Worm (Caenorhabditis elegans) whole organism, L1 larva: ENCODE measurements around the gene rgs-10.
A peak's percentile ranks its signal among the peaks of the same experiment; 100 is the strongest.

Experiments
- C16A3.4 ChIP-seq: fragments of 150-350 bp; optimal IDR thresholded peaks from 2 replicates; lab custom pipeline; 2014; ENCODE audit warnings: missing biosample characterization, missing genetic modification characterization
- F16B12.6 ChIP-seq: fragments of 150-350 bp; optimal IDR thresholded peaks from 2 replicates; lab custom pipeline; 2014; ENCODE audit warnings: missing biosample characterization, missing genetic modification characterization
- aha-1 ChIP-seq: fragments of 150-350 bp; optimal IDR thresholded peaks from 2 replicates; lab custom pipeline; 2014; ENCODE audit warnings: missing biosample characterization, missing genetic modification characterization
- alr-1 ChIP-seq: fragments of 200-800 bp; sonication (Bioruptor generic); optimal IDR thresholded peaks from 2 replicates; lab custom pipeline; 2018; ENCODE audit warnings: borderline replicate concordance, mild to moderate bottlenecking, missing genetic modification characterization, missing compliant biosample characterization
- aly-2 ChIP-seq: fragments of 150-350 bp; optimal IDR thresholded peaks from 2 replicates; lab custom pipeline; 2014; ENCODE audit warnings: missing biosample characterization, missing genetic modification characterization
- ama-1 ChIP-seq: fragments of 150-350 bp; optimal IDR thresholded peaks from 2 replicates; lab custom pipeline; 2014
- ceh-8 ChIP-seq: fragments of 200-800 bp; sonication (Bioruptor generic); optimal IDR thresholded peaks from 2 replicates; lab custom pipeline; 2018; ENCODE audit warnings: mild to moderate bottlenecking, missing genetic modification characterization, moderate library complexity, missing compliant biosample characterization
- ceh-88 ChIP-seq: fragments of 200-800 bp; sonication (Bioruptor generic); IDR thresholded peaks from 2 replicates; pipeline ENCODE4 v1.3.6; 2022; ENCODE audit warnings: missing genetic modification characterization, missing compliant biosample characterization
- dsc-1 ChIP-seq: sonication (generic microtip); optimal IDR thresholded peaks from 2 replicates; lab custom pipeline; 2016; ENCODE audit warnings: mild to moderate bottlenecking, missing genetic modification characterization, missing compliant biosample characterization
- efl-3 ChIP-seq: fragments of 200-800 bp; sonication (Bioruptor generic); optimal IDR thresholded peaks from 2 replicates; lab custom pipeline; 2018; ENCODE audit warnings: mild to moderate bottlenecking, missing genetic modification characterization, missing compliant biosample characterization
- elt-2 ChIP-seq: sonication (generic microtip); optimal IDR thresholded peaks from 2 replicates; lab custom pipeline; 2016; ENCODE audit warnings: missing genetic modification characterization, mild to moderate bottlenecking, inconsistent platforms, missing compliant biosample characterization, missing genetic modification reagents
- elt-3 ChIP-seq, 6 experiments: fragments of 150-350 bp in 1 of 6; sonication (generic microtip); optimal IDR thresholded peaks; 2 replicates each; lab custom pipeline; 2017 to 2018; ENCODE audit warnings: missing biosample characterization in 6 of 6, missing genetic modification characterization in 6 of 6, inconsistent platforms in 1 of 6
- fkh-4 ChIP-seq: sonication (generic microtip); optimal IDR thresholded peaks from 2 replicates; lab custom pipeline; 2016; ENCODE audit warnings: missing compliant biosample characterization, missing genetic modification characterization, borderline replicate concordance
- fos-1 ChIP-seq: fragments of 150-350 bp; optimal IDR thresholded peaks from 2 replicates; lab custom pipeline; 2014; ENCODE audit warnings: missing biosample characterization, missing genetic modification characterization
- irx-1 ChIP-seq: sonication (generic microtip); optimal IDR thresholded peaks from 2 replicates; lab custom pipeline; 2016; ENCODE audit warnings: missing genetic modification characterization, missing compliant biosample characterization
- jun-1 ChIP-seq: fragments of 150-350 bp; optimal IDR thresholded peaks from 2 replicates; lab custom pipeline; 2014; ENCODE audit warnings: missing biosample characterization, missing genetic modification reagents, missing genetic modification characterization
- lin-35 ChIP-seq, 2 experiments: fragments of 150-350 bp; optimal IDR thresholded peaks; 2 replicates each; lab custom pipeline; 2014; ENCODE audit warnings: missing biosample characterization in 2 of 2, missing genetic modification characterization in 2 of 2, missing genetic modification reagents in 2 of 2
- lsy-2 ChIP-seq, 2 experiments: fragments of 150-350 bp; optimal IDR thresholded peaks; 2 replicates each; lab custom pipeline; 2014; ENCODE audit warnings: missing biosample characterization in 2 of 2, missing genetic modification characterization in 2 of 2
- mdl-1 ChIP-seq, 2 experiments: fragments of 150-350 bp; optimal IDR thresholded peaks; 2 replicates each; lab custom pipeline; 2014 to 2017; ENCODE audit warnings: missing biosample characterization in 2 of 2, missing genetic modification characterization in 2 of 2, inconsistent platforms in 1 of 2
- mep-1 ChIP-seq: fragments of 150-350 bp; optimal IDR thresholded peaks from 2 replicates; lab custom pipeline; 2014; ENCODE audit warnings: missing biosample characterization, missing genetic modification characterization
- nhr-12 ChIP-seq: sonication (generic microtip); optimal IDR thresholded peaks from 2 replicates; lab custom pipeline; 2017; ENCODE audit warnings: missing biosample characterization, missing genetic modification characterization
- nhr-47 ChIP-seq: sonication (generic microtip); optimal IDR thresholded peaks from 2 replicates; lab custom pipeline; 2016; ENCODE audit warnings: mild to moderate bottlenecking, missing genetic modification characterization, moderate library complexity, missing compliant biosample characterization
- nhr-71 ChIP-seq: sonication (generic microtip); optimal IDR thresholded peaks from 2 replicates; lab custom pipeline; 2016; ENCODE audit warnings: mild to moderate bottlenecking, missing genetic modification characterization, moderate library complexity, missing compliant biosample characterization
- nhr-76 ChIP-seq: sonication (generic microtip); optimal IDR thresholded peaks from 2 replicates; lab custom pipeline; 2017; ENCODE audit warnings: missing biosample characterization, missing genetic modification characterization
- nhr-84 ChIP-seq: sonication (generic microtip); optimal IDR thresholded peaks from 2 replicates; lab custom pipeline; 2017; ENCODE audit warnings: missing biosample characterization, missing genetic modification characterization
- nhr-85 ChIP-seq: sonication (generic microtip); peaks from one replicate; lab custom pipeline; 2016; ENCODE audit warnings: missing genetic modification characterization, inconsistent platforms, missing compliant biosample characterization
- pax-3 ChIP-seq: fragments of 200-800 bp; sonication (Bioruptor generic); optimal IDR thresholded peaks from 2 replicates; lab custom pipeline; 2018; ENCODE audit warnings: mild to moderate bottlenecking, missing genetic modification characterization, moderate library complexity, missing compliant biosample characterization
- pqm-1 ChIP-seq: sonication (generic microtip); optimal IDR thresholded peaks from 3 replicates; lab custom pipeline; 2017; ENCODE audit warnings: missing biosample characterization, missing genetic modification characterization
- rnt-1 ChIP-seq: sonication (generic microtip); optimal IDR thresholded peaks from 2 replicates; lab custom pipeline; 2016; ENCODE audit warnings: mild to moderate bottlenecking, missing genetic modification characterization, moderate library complexity, missing compliant biosample characterization
- skn-1 ChIP-seq: fragments of 150-350 bp; optimal IDR thresholded peaks from 2 replicates; lab custom pipeline; 2014; ENCODE audit warnings: missing biosample characterization, missing genetic modification characterization
- snpc-4 ChIP-seq: fragments of 150-350 bp; optimal IDR thresholded peaks from 2 replicates; lab custom pipeline; 2014; ENCODE audit warnings: missing biosample characterization, missing genetic modification characterization
- snu-23 ChIP-seq: sonication (generic microtip); optimal IDR thresholded peaks from 2 replicates; lab custom pipeline; 2016; ENCODE audit warnings: missing genetic modification characterization, missing compliant biosample characterization
- sptf-1 ChIP-seq: fragments of 150-350 bp; optimal IDR thresholded peaks from 2 replicates; lab custom pipeline; 2014; ENCODE audit warnings: missing biosample characterization, missing genetic modification characterization
- tlp-1 ChIP-seq: fragments of 150-350 bp; optimal IDR thresholded peaks from 2 replicates; lab custom pipeline; 2014; ENCODE audit warnings: missing biosample characterization, missing genetic modification characterization
- unc-130 ChIP-seq: fragments of 150-350 bp; optimal IDR thresholded peaks from 2 replicates; lab custom pipeline; 2017; ENCODE audit warnings: missing biosample characterization, missing genetic modification characterization, inconsistent platforms
- unc-62 ChIP-seq: fragments of 150-350 bp; optimal IDR thresholded peaks from 2 replicates; lab custom pipeline; 2014; ENCODE audit warnings: missing biosample characterization, missing genetic modification reagents, missing genetic modification characterization
- zag-1 ChIP-seq: fragments of 150-350 bp; optimal IDR thresholded peaks from 2 replicates; lab custom pipeline; 2014; ENCODE audit warnings: missing biosample characterization, missing genetic modification characterization
- ztf-4 ChIP-seq: fragments of 150-350 bp; optimal IDR thresholded peaks from 2 replicates; lab custom pipeline; 2014; ENCODE audit warnings: missing biosample characterization, missing genetic modification characterization

The rgs-10 gene

DNA sequence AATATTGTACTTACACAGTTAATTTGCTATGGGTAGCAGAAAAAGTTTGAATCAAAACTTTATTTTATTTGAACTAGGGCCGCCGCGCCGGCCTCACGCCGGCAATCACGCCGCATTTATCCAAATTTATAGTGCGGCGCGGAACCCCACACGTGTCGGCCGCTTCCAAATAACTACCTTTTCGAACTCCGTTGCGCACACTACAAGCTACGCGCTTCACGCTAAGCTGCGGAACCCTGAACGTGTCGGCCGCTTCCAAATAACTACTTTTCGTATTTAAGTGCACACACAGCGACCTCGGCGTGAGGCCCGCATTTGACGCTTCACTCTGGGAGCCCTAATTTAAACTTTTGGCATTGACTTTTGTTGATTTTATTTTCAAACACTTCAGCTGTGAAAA lies 31.1 kb upstream of the rgs-10 start:
- TF ChIP-seq F16B12.6 (tag; lab: Kevin White, UChicago) (no peak), nhr-47 (tag; lab: Kevin White, UChicago) (no peak), tlp-1 (tag; lab: Kevin White, UChicago) (no peak), zag-1 (no peak), alr-1 (tag; lab: Kevin White, UChicago) (no peak), C16A3.4 (no peak), lsy-2 (tag; optimal IDR thresholded peaks at IDR 0.05; lab: Kevin White, UChicago) (no peak), ztf-4 (no peak), snu-23 (GFP tag; lab: Kevin White, UChicago) (no peak), aha-1 (tag; lab: Kevin White, UChicago) (no peak), skn-1 (no peak), irx-1 (no peak), sptf-1 (tag; lab: Kevin White, UChicago) (no peak), pqm-1 (tag; lab: Kevin White, UChicago) (no peak), nhr-84 (tag; lab: Kevin White, UChicago) (no peak), lin-35 (GFP tag; optimal IDR thresholded peaks at IDR 0.05; lab: Kevin White, UChicago) (no peak), ceh-8 (no peak), jun-1 (no peak), elt-2 (tag; lab: Kevin White, UChicago) (no peak), unc-130 (tag; lab: Kevin White, UChicago) (no peak)

DNA sequence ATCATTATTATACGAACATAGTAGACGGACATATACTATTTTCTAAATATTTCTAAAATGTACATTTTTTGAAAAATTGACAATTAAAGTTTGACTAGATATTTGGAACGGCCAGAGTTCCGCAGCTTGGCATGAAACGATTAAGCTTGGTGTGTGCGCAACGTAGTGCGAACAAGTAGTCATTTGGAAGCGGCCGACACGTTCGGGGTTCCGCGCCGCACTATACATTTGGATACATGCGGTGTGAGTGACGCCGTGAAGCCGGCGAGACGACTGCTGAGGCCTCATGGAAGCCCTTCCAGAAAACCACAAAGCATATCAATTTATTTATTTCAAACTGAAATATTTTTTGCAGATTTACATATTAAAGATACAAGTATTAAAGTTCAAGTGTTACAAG lies 24.4 kb upstream of the rgs-10 start:
- no peak for TF ChIP-seq tlp-1 (tag; lab: Kevin White, UChicago)
- TF ChIP-seq nhr-71 (tag; lab: Kevin White, UChicago): peak; percentile 9
- TF ChIP-seq ceh-88 (GFP tag; lab: Robert Waterston, UW): no peak
- no peak for TF ChIP-seq rnt-1 (tag; lab: Kevin White, UChicago)
- TF ChIP-seq elt-2 (tag; lab: Kevin White, UChicago): no peak
- peak; percentile 39 for TF ChIP-seq nhr-85
- TF ChIP-seq nhr-76 (tag; lab: Kevin White, UChicago): no peak
- no peak for TF ChIP-seq pax-3
- TF ChIP-seq zag-1: no peak
- no peak for TF ChIP-seq dsc-1
- no peak for TF ChIP-seq efl-3 (GFP tag; lab: Kevin White, UChicago)
- peak; percentile 87 for TF ChIP-seq snpc-4 (tag; lab: Kevin White, UChicago)
- TF ChIP-seq mep-1 (tag; lab: Kevin White, UChicago): no peak
- TF ChIP-seq fos-1 (tag; lab: Kevin White, UChicago): no peak
- no peak for TF ChIP-seq nhr-12 (tag; lab: Kevin White, UChicago)
- no peak for TF ChIP-seq lsy-2 (tag; optimal IDR thresholded peaks at IDR 0.05; lab: Kevin White, UChicago)
- TF ChIP-seq ama-1 (lab: Kevin White, UChicago): no peak
- TF ChIP-seq fkh-4 (tag; lab: Kevin White, UChicago): no peak
- TF ChIP-seq, all 84 proteins: peak for 3

DNA sequence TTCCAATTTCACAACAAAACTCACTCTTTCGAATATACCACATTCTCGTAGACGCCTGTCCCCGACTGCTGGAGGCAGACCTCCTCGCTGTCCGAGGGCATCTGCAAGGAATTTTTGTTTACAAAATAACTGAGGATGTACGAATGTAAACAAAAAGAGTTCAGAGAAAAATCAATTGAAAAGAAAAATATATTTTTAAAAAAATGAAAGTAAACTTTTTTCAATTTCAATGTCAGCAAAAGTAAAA lies 16.4 kb upstream of the rgs-10 start, which contains the start of gene mrp-5:
Gene mrp-5 (minus strand): TSS at position 101 of the 247 bp plus-strand sequence.
- no peak for TF ChIP-seq elt-3 (tag; optimal IDR thresholded peaks at IDR 0.05; lab: Kevin White, UChicago)
- no peak for TF ChIP-seq tlp-1 (tag; lab: Kevin White, UChicago)
- TF ChIP-seq unc-62 (GFP tag; lab: Kevin White, UChicago): no peak
- TF ChIP-seq nhr-71 (tag; lab: Kevin White, UChicago): no peak
- no peak for TF ChIP-seq mdl-1 (tag; optimal IDR thresholded peaks at IDR 0.05; lab: Kevin White, UChicago)
- no peak for TF ChIP-seq aly-2 (tag; lab: Kevin White, UChicago)
